Worm (Caenorhabditis elegans) whole organism, L4/young adult: Measurements from ENCODE around the gene F40C5.2.
"Not testable (repeated sequence)": the region's sequence is repeated elsewhere in the genome, so short reads cannot be mapped to it uniquely, and the experiment has no call there.

Experiments used
- W03F9.2 ChIP-seq: fragments of 150-350 bp; optimal IDR thresholded peaks from 2 replicates; lab custom pipeline; 2014; ENCODE audit warnings: missing biosample characterization, missing genetic modification characterization
- dao-5 ChIP-seq: sonication (generic microtip); optimal IDR thresholded peaks from 2 replicates; lab custom pipeline; 2016; ENCODE audit warnings: missing genotype, missing genetic modification characterization, moderate library complexity, missing compliant biosample characterization
- him-1 ChIP-seq: sonication (generic microtip); optimal IDR thresholded peaks from 2 replicates; lab custom pipeline; 2016; ENCODE audit warnings: missing genotype, missing genetic modification reagents, missing genetic modification characterization, missing compliant biosample characterization

F40C5.2 gene

DNA sequence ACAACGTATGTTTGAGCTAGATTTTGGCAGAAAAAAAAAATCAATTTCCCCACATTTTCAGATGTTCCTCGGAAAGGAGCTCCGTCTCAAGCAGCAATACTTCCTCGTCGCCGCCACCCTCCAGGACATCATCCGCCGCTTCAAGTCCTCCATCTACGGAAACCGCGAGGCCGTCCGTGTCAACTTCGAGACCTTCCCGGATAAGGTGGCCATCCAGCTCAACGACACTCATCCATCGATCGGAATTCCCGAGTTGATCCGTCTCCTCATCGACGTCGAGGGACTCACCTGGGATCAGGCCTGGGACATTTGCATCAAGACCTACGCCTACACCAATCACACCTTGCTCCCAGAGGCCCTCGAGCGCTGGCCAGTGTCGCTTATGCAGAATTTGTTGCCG lies 11.9 kb downstream of the F40C5.2 start:
- TF ChIP-seq W03F9.2 (no peak), him-1 (tag; lab: Kevin White, UChicago) (no peak), dao-5 (tag; lab: Kevin White, UChicago) (no peak)

DNA sequence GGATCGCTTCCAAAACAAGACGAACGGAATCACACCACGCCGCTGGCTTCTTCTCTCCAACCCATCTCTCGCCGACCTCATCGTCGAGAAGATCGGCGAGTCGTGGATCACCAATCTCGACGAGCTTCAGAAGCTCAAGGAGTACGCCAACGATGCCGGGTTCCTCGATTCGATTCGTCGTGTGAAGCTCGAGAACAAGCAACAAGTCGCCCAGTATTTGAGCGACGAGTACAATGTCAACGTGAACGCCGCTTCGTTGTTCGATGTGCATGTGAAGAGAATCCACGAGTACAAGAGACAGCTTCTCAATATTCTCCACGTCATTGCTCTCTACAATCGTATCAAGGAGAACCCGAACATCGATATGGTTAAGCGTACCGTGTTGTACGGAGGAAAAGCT lies 12.8 kb downstream of the F40C5.2 start:
- TF ChIP-seq dao-5 (tag; lab: Kevin White, UChicago), result no peak
- no peak for TF ChIP-seq W03F9.2
- TF ChIP-seq him-1 (tag; lab: Kevin White, UChicago), result no peak

DNA sequence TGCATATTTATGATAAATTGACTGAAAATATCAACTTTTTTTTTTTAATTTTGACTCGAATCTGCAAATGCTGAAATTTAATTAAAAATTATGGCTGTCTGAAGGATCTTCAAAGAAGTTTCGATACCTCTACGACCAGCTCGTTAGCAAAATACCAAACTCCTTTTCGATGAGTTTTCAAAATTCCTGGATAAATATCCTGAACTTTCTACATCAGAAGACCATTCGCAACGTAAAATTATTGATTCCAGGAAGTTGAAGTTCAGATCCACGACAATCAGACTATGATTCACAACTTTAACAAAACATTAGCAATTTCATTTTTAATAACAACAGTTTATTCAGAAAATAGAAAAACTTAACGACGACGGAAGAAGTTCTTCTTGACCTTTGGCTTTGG lies 14.2 kb downstream of the F40C5.2 start:
- TF ChIP-seq him-1 (tag; lab: Kevin White, UChicago), result no peak
- TF ChIP-seq W03F9.2, result no peak
- TF ChIP-seq dao-5 (tag; lab: Kevin White, UChicago), result no peak

DNA sequence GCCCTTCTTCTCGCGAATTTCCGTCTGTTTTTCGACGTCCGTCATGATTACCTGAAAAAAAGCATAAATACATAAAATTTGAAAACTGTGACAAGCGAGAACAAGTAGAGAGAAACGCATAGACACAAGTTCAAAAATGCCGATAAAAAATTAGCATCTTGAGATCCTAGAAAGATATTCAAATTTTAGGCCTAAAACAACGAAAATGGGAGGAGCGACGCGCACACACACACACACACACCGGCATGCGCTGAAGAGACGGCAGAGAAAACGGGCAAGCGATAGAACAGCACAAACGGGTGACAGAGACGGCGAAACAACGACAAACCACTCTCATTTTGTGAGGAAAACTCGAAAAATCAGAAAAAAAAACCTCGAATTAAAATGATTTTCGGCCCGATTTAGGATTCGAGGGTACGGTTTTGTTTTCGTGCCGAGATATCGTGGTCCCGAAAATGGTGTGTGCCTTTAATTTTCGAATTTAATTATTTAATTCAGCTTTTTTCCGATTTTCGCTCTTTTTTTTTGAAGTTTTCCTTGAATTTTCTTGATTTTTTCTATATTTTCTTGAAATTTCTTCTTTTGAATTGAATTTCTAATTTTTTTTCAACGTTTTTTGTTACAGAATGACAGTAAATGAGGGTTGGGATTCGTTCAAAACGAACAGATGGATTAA lies 15.4 kb downstream of the F40C5.2 start, which contains the start of the genes rpl-11.1 and T22F3.2:
TSS of gene rpl-11.1 (minus strand) at position 51 of the 676 bp plus-strand sequence.
TSS of gene T22F3.2 (plus strand) at position 626 of the 676 bp plus-strand sequence.
- TF ChIP-seq him-1 (tag; lab: Kevin White, UChicago) (no peak), dao-5 (tag; lab: Kevin White, UChicago) (no peak), W03F9.2 (no peak)

DNA sequence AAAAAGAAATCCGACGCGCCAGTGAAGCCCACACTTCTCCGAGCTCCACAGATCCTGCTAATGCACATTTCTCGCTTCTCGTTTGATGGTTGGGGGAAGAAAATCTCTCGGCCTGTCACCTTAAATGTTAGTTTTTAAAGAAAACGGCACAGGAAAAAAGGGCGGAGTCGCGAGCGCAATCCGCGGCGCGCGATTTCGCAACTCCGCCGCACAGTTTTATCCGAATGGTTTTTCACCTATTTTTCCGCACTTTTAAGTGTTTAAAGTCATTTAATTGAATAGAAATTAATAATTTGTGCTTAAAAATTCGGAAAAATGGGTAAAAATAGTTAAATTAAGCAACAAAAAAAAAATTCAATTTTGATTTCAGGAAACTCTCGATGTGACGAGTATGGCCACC lies 16.8 kb downstream of the F40C5.2 start:
- no peak for TF ChIP-seq dao-5 (tag; lab: Kevin White, UChicago)

DNA sequence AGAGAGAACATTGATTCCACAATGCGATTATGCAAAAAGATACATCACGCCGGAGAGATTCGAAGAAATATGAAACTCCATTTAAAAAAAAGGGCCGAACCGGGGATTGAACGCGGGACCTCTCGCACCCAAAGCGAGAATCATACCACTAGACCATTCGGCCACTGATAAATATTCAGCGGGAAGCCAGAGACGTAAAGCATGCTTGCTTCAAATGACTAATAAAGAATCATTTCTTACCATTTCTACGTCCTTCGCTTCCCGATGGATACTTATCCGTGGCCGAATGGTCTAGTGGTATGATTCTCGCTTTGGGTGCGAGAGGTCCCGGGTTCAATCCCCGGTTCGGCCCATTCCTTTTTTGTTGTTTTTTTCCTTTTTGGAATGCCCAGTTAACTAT lies 17.4 kb downstream of the F40C5.2 start:
- TF ChIP-seq W03F9.2 (no peak), dao-5 (tag; lab: Kevin White, UChicago) (no peak), him-1 (tag; lab: Kevin White, UChicago) (no peak)

DNA sequence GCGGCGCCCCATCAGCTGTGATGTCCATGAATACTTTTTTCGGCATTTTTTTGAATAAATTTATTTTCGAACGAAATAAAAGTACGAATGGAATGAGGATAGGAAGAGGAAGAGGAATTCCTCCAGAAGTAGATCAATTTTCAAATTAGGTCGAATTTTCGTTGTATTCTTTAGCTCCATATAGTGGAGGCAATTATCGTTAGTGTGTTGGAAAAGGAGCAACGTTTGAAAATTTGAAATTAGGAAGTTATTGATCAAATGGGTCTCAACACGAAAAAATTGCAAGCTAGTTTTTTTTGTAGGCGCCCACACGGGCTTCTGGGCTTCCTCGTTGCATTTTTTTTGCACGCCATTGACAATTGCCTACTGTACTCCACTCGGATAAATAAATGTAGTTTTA lies 21.3 kb downstream of the F40C5.2 start, which contains the start of gene T22F3.12:
TSS of gene T22F3.12 (minus strand) at position 101 of the 400 bp plus-strand sequence.
- TF ChIP-seq dao-5 (tag; lab: Kevin White, UChicago) (no peak), W03F9.2 (no peak), him-1 (tag; lab: Kevin White, UChicago) (no peak)

DNA sequence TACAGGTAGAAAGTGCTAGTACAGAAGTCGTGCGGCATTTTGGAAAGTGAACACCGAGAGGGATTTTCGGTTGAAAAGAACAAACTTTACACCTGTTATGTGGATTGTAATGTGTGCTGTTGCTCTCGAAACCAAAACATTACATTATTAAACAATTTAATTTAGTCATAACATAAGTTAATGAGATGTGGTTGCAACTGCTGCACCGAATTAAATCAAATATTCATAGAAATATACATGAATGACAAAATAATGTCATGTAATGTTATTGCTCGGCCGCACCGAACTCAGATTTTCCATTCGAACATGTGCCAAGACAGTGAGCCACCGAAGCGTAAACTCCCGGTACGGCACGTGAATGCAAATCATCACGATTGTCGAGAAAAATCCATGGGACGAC lies 24.1 kb downstream of the F40C5.2 start, which contains the start of gene srh-213:
TSS of gene srh-213 (minus strand) at position 101 of the 400 bp plus-strand sequence.
- no peak for TF ChIP-seq dao-5 (tag; lab: Kevin White, UChicago)
- TF ChIP-seq W03F9.2, result no peak
- TF ChIP-seq him-1 (tag; lab: Kevin White, UChicago), result no peak

DNA sequence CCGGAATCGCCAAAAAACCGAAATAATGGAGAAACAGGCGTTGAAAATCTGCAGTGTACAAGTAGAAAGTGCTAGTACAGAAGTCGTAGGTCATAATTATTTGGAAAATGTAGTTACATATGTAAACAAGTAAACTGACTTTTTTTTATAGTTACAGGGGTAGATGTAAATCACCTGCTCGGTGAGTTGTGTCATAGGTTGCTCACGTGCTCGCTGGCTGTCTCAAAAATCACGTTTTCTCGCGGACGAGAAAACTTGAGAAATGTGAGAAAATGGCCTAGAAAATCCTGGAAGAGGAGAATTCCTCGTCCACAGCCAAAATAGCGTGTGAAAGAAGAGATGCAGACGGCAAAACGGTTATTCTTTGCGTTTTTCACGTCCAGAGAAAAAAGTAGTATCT lies 26.3 kb downstream of the F40C5.2 start, which contains the start of gene srh-212:
TSS of gene srh-212 (minus strand) at position 101 of the 400 bp plus-strand sequence.
- TF ChIP-seq him-1 (tag; lab: Kevin White, UChicago); W03F9.2; dao-5 (tag; lab: Kevin White, UChicago): not testable (repeated sequence)

DNA sequence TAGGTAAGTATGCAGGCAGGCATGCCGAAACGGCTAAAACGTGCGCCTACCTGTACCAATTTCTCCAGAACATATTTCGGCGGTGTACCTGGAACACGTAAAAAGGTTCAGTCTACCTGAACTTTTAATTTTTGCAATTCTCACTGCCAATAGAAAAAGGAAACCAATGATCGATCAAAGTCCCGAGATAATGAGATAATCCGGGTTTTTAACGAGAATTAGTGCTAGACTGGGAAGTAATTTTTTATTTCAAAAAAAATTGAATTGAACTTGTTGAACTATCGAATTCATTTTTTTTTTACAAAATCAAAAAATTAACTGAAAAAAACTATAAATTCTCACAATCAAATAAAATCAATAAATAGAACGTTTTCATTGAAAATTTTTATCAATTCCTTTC lies 29.8 kb downstream of the F40C5.2 start, which contains the start of gene T22F3.7:
TSS of gene T22F3.7 (minus strand) at position 101 of the 400 bp plus-strand sequence.
- TF ChIP-seq dao-5 (tag; lab: Kevin White, UChicago) (no peak), him-1 (tag; lab: Kevin White, UChicago) (no peak), W03F9.2 (no peak)

DNA sequence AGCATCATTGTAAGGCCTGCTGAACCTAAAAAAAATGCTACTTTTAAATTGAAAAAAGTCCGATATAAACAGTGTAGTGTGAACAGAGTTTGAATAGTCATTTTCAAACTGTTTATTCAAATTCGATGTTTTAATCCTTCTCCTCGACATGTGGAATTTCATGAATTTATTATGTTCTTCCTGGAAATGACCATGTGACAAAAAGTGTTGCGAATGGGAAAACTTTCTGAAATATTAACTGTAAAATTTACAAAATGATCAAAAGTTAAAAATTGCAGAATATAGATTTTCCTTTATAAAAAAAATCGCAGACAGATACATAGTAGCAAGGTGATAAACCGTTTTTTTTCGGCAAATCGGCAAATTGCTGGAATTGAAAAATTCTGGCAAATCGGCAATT lies 34.5 kb downstream of the F40C5.2 start, which contains the start of gene T22F3.8:
TSS of gene T22F3.8 (minus strand) at position 101 of the 400 bp plus-strand sequence.
- no peak for TF ChIP-seq dao-5 (tag; lab: Kevin White, UChicago)
- no peak for TF ChIP-seq W03F9.2
- no peak for TF ChIP-seq him-1 (tag; lab: Kevin White, UChicago)

DNA sequence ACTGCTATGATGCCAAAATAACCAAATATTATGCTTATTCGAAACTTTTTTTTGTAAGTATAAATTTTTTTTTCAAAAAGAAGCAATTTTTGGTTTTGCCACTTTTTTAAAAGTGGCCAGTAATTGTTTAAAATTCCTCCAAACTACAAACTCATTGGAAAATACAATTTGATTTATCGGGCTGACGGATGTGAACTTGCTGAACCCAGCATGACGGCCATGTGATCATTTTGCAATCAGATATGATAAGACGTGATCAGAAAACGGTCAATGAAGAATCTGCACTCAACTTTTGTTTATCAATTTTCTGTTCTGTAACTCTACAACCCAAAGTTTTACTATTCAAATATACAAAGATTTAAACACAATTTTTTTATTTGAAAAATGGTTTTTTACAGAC lies 35.6 kb downstream of the F40C5.2 start:
- TF ChIP-seq dao-5 (tag; lab: Kevin White, UChicago) (no peak), W03F9.2 (no peak), him-1 (tag; lab: Kevin White, UChicago) (no peak)

DNA sequence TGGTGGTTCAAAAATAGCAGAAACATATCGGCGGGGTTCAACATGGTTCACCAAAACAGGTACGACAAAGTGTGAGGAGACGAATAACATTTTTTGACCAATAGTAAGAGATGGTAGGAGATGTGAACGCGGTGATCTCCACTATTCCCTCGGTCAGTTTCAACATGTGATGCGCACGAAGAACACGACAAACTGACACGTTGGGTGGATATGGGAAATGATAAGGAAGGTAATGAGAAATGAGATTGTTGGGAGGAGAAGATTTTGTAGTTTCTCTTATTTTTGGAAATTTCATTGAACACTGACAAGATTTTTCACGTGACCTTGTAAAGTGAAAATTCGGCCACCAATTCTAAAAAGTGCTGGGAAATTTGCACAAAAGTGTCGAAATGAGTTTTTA lies 39.9 kb downstream of the F40C5.2 start:
- TF ChIP-seq dao-5 (tag; lab: Kevin White, UChicago), result no peak
- no peak for TF ChIP-seq him-1 (tag; lab: Kevin White, UChicago)

DNA sequence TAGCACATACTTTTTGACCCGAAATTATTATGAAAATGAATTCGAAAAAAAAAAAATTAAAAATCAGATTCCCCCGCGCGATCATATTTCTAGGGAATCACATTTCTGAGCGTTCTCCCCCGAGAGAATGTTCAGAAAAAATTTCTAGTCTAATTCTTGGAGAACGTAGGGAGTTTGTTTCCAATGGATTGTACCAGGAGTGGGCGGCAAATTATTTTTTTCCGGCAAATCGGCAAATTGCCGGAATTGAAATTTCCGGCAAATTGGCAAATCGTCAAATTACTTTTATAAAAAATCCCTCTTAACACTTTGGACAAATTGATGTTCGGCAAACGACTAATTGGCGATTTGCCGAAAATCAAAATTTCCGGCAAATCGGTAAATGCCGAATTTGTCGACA lies 40.9 kb downstream of the F40C5.2 start, which contains the start of gene T22F3.10:
TSS of gene T22F3.10 (minus strand) at position 101 of the 400 bp plus-strand sequence.
- TF ChIP-seq dao-5 (tag; lab: Kevin White, UChicago), result no peak
- TF ChIP-seq W03F9.2, result no peak
- TF ChIP-seq him-1 (tag; lab: Kevin White, UChicago), result no peak
